Fruit fly (Drosophila melanogaster) whole organism, embryonic: ENCODE data around the gene I-2.
A peak's percentile ranks its signal among the peaks of the same experiment; 100 is the strongest.

Experiments
- Bteb2 ChIP-seq: fragments of 200-800 bp; sonication (Bioruptor generic); optimal IDR thresholded peaks from 2 replicates; lab custom pipeline; 2016; ENCODE audit warnings: missing biosample characterization, missing genetic modification characterization
- CG11247 ChIP-seq: fragments of 200-800 bp; sonication (Bioruptor generic); IDR thresholded peaks from 2 replicates; pipeline ENCODE4 v1.3.6; 2022; ENCODE audit warnings: missing biosample characterization, missing genetic modification characterization
- CG11456 ChIP-seq: fragments of 200-800 bp; sonication (Bioruptor generic); IDR thresholded peaks from 3 replicates; pipeline ENCODE4 v1.3.6; 2022; ENCODE audit warnings: missing biosample characterization, missing genetic modification characterization
- CG11504 ChIP-seq: fragments of 200-800 bp; sonication (Bioruptor generic); optimal IDR thresholded peaks from 3 replicates; lab custom pipeline; 2019; ENCODE audit warnings: missing biosample characterization, mild to moderate bottlenecking, missing genetic modification characterization, moderate library complexity
- CG1233 ChIP-seq: fragments of 200-800 bp; sonication (Bioruptor generic); optimal IDR thresholded peaks from 4 replicates; lab custom pipeline; 2018; ENCODE audit warnings: missing biosample characterization, mild to moderate bottlenecking, missing genetic modification characterization
- CG14050 ChIP-seq: fragments of 200-800 bp; sonication (Bioruptor generic); IDR thresholded peaks from 3 replicates; pipeline ENCODE4 v1.3.6; 2022; ENCODE audit warnings: missing biosample characterization, missing genetic modification characterization
- CG14710 ChIP-seq: fragments of 200-800 bp; sonication (Bioruptor generic); optimal IDR thresholded peaks from 3 replicates; lab custom pipeline; 2019; ENCODE audit warnings: missing biosample characterization, mild to moderate bottlenecking, missing genetic modification characterization, moderate library complexity
- CG15073 ChIP-seq: fragments of 200-800 bp; sonication (Bioruptor generic); optimal IDR thresholded peaks from 2 replicates; lab custom pipeline; 2016; ENCODE audit warnings: missing biosample characterization, missing genetic modification characterization
- CG1602 ChIP-seq: fragments of 200-800 bp; sonication (Bioruptor generic); optimal IDR thresholded peaks from 3 replicates; lab custom pipeline; 2016; ENCODE audit warnings: missing biosample characterization, missing genetic modification characterization
- CG16815 ChIP-seq: fragments of 200-800 bp; sonication (Bioruptor generic); optimal IDR thresholded peaks from 3 replicates; lab custom pipeline; 2017; ENCODE audit warnings: missing biosample characterization, mild to moderate bottlenecking, missing genetic modification characterization
- CG17802 ChIP-seq: fragments of 200-800 bp; sonication (Bioruptor generic); optimal IDR thresholded peaks from 2 replicates; lab custom pipeline; 2018; ENCODE audit warnings: missing biosample characterization, mild to moderate bottlenecking, missing genetic modification characterization, moderate library complexity
- CG18764 ChIP-seq: fragments of 200-800 bp; sonication (Bioruptor generic); optimal IDR thresholded peaks from 3 replicates; lab custom pipeline; 2016; ENCODE audit warnings: missing biosample characterization, missing genetic modification characterization
- CG2202 ChIP-seq: fragments of 200-800 bp; sonication (Bioruptor generic); optimal IDR thresholded peaks from 2 replicates; lab custom pipeline; 2018; ENCODE audit warnings: missing biosample characterization, mild to moderate bottlenecking, missing genetic modification characterization
- CG30020 ChIP-seq: fragments of 200-800 bp; optimal IDR thresholded peaks from 2 replicates; lab custom pipeline; 2019; ENCODE audit warnings: missing biosample characterization, mild to moderate bottlenecking, missing genetic modification characterization, moderate library complexity
- CG34422 ChIP-seq: fragments of 200-800 bp; sonication (Bioruptor generic); IDR thresholded peaks from 3 replicates; pipeline ENCODE4 v1.3.6; 2022; ENCODE audit warnings: missing biosample characterization, missing genetic modification characterization
- CG3995 ChIP-seq: fragments of 200-800 bp; sonication (Bioruptor generic); optimal IDR thresholded peaks from 3 replicates; lab custom pipeline; 2016; ENCODE audit warnings: missing biosample characterization, missing genetic modification characterization
- CG4820 ChIP-seq: fragments of 200-800 bp; sonication (Bioruptor generic); optimal IDR thresholded peaks from 3 replicates; lab custom pipeline; 2016; ENCODE audit warnings: missing biosample characterization, missing genetic modification characterization
- CG6175 ChIP-seq: fragments of 200-800 bp; sonication (Bioruptor generic); IDR thresholded peaks from 3 replicates; pipeline ENCODE4 v1.3.6; 2022; ENCODE audit warnings: missing biosample characterization, missing genetic modification characterization
- CG7745 ChIP-seq: fragments of 200-800 bp; sonication (Bioruptor generic); optimal IDR thresholded peaks from 2 replicates; lab custom pipeline; 2018; ENCODE audit warnings: missing biosample characterization, mild to moderate bottlenecking, missing genetic modification characterization, moderate library complexity
- CG8281 ChIP-seq: fragments of 200-800 bp; sonication (Bioruptor generic); optimal IDR thresholded peaks from 2 replicates; lab custom pipeline; 2018; ENCODE audit warnings: missing biosample characterization, mild to moderate bottlenecking, missing genetic modification characterization, moderate library complexity
- CG8290 ChIP-seq, 3 experiments: fragments of 200-800 bp; sonication (Bioruptor generic); optimal IDR thresholded peaks; 2 replicates each; lab custom pipeline; 2016 to 2019; ENCODE audit warnings: missing biosample characterization in 3 of 3, missing genetic modification characterization in 3 of 3, mild to moderate bottlenecking in 2 of 3, moderate library complexity in 1 of 3
- CG8359 ChIP-seq: fragments of 200-800 bp; sonication (Bioruptor generic); optimal IDR thresholded peaks from 2 replicates; lab custom pipeline; 2017; ENCODE audit warnings: missing biosample characterization, mild to moderate bottlenecking, missing genetic modification characterization, borderline replicate concordance
- CG9215 ChIP-seq: fragments of 200-800 bp; sonication (Bioruptor generic); IDR thresholded peaks from 2 replicates; pipeline ENCODE4 v1.3.6; 2022; ENCODE audit warnings: missing biosample characterization, missing genetic modification characterization
- CkIIα-i1 ChIP-seq: fragments of 200-800 bp; sonication (Bioruptor generic); IDR thresholded peaks from 2 replicates; pipeline ENCODE4 v1.3.6; 2022; ENCODE audit warnings: missing biosample characterization, missing genetic modification characterization
- Elba2 ChIP-seq: fragments of 200-800 bp; sonication (Bioruptor generic); optimal IDR thresholded peaks from 3 replicates; lab custom pipeline; 2016; ENCODE audit warnings: missing biosample characterization, missing genetic modification characterization
- Ets65A ChIP-seq: fragments of 200-800 bp; sonication (Bioruptor generic); peaks from one replicate; lab custom pipeline; 2016; ENCODE audit warnings: missing biosample characterization, missing genetic modification characterization
- Ets97D ChIP-seq: fragments of 200-800 bp; sonication (Bioruptor generic); optimal IDR thresholded peaks from 3 replicates; lab custom pipeline; 2016; ENCODE audit warnings: missing biosample characterization, missing genetic modification characterization
- HLH3B ChIP-seq: fragments of 200-800 bp; sonication (Bioruptor generic); IDR thresholded peaks from 2 replicates; pipeline ENCODE4 v1.3.6; 2022; ENCODE audit warnings: missing biosample characterization, missing genetic modification characterization
- Lhr ChIP-seq: fragments of 200-800 bp; sonication (Bioruptor generic); optimal IDR thresholded peaks from 3 replicates; lab custom pipeline; 2017; ENCODE audit warnings: mild to moderate bottlenecking, missing biosample characterization, missing genetic modification reagents, missing genetic modification characterization
- Mes4 ChIP-seq: fragments of 200-800 bp; sonication (Bioruptor generic); optimal IDR thresholded peaks from 2 replicates; lab custom pipeline; 2016; ENCODE audit warnings: missing biosample characterization, missing genetic modification characterization
- NC2β ChIP-seq: fragments of 200-800 bp; sonication (Bioruptor generic); optimal IDR thresholded peaks from 2 replicates; lab custom pipeline; 2016; ENCODE audit warnings: missing biosample characterization, missing genetic modification characterization
- Nf-YC ChIP-seq: fragments of 200-800 bp; optimal IDR thresholded peaks from 3 replicates; lab custom pipeline; 2019; ENCODE audit warnings: missing biosample characterization, mild to moderate bottlenecking, missing genetic modification characterization, moderate library complexity
- PHDP ChIP-seq: fragments of 200-800 bp; sonication (Bioruptor generic); optimal IDR thresholded peaks from 3 replicates; lab custom pipeline; 2018; ENCODE audit warnings: missing biosample characterization, mild to moderate bottlenecking, missing genetic modification characterization, moderate library complexity
- Taf1 ChIP-seq: fragments of 200-800 bp; sonication (Bioruptor generic); IDR thresholded peaks from 2 replicates; pipeline ENCODE4 v1.3.6; 2022; ENCODE audit warnings: missing biosample characterization, missing genetic modification characterization
- Usf ChIP-seq: fragments of 200-800 bp; sonication (Bioruptor generic); optimal IDR thresholded peaks from 2 replicates; lab custom pipeline; 2017; ENCODE audit warnings: missing genotype, missing biosample characterization, missing genetic modification characterization
- Vsx1 ChIP-seq: fragments of 200-800 bp; sonication (Bioruptor generic); optimal IDR thresholded peaks from 2 replicates; lab custom pipeline; 2017; ENCODE audit warnings: missing biosample characterization, mild to moderate bottlenecking, missing genetic modification characterization, missing genetic modification reagents
- Xbp1 ChIP-seq: fragments of 200-800 bp; sonication (Bioruptor generic); optimal IDR thresholded peaks from 3 replicates; lab custom pipeline; 2016; ENCODE audit warnings: missing biosample characterization, mild to moderate bottlenecking, missing genetic modification characterization
- abd-A ChIP-seq: fragments of 200-800 bp; sonication (Bioruptor generic); optimal IDR thresholded peaks from 3 replicates; lab custom pipeline; 2019; ENCODE audit warnings: missing biosample characterization, mild to moderate bottlenecking, missing genetic modification characterization, moderate library complexity
- bab2 ChIP-seq: fragments of 200-800 bp; sonication (Bioruptor generic); optimal IDR thresholded peaks from 2 replicates; lab custom pipeline; 2016; ENCODE audit warnings: missing biosample characterization, missing genetic modification characterization
- dmrt99B ChIP-seq: fragments of 200-800 bp; sonication (Bioruptor generic); optimal IDR thresholded peaks from 2 replicates; lab custom pipeline; 2018; ENCODE audit warnings: missing biosample characterization, mild to moderate bottlenecking, missing genetic modification characterization, moderate library complexity
- dpn ChIP-seq, 2 experiments: fragments of 200-800 bp; sonication (Bioruptor generic); optimal IDR thresholded peaks; 3 replicates each; lab custom pipeline; 2016; ENCODE audit warnings: missing biosample characterization in 2 of 2, missing genetic modification characterization in 2 of 2
- gem ChIP-seq: fragments of 200-800 bp; sonication (Bioruptor generic); optimal IDR thresholded peaks from 2 replicates; lab custom pipeline; 2019; ENCODE audit warnings: missing biosample characterization, mild to moderate bottlenecking, missing genetic modification characterization, moderate library complexity
- jigr1 ChIP-seq: fragments of 200-800 bp; sonication (Bioruptor generic); IDR thresholded peaks from 3 replicates; pipeline ENCODE4 v1.3.6; 2022; ENCODE audit warnings: missing biosample characterization, missing genetic modification characterization
- pan ChIP-seq, 4 experiments: fragments of >200 bp in 3 of 4; fragments of 200-800 bp in 1 of 4; sonication (Bioruptor generic) in 1 of 4; optimal IDR thresholded peaks in 3 of 4; IDR thresholded peaks in 1 of 4; 2 replicates each; pipeline versions ENCODE4 v1.3.6 to Lab custom; 2017 to 2022; ENCODE audit warnings: missing biosample characterization in 2 of 4, missing genetic modification characterization in 2 of 4, mixed read lengths in 1 of 4
- sisA ChIP-seq: fragments of 200-800 bp; sonication (Bioruptor generic); IDR thresholded peaks from 2 replicates; pipeline ENCODE4 v1.3.6; 2022; ENCODE audit warnings: missing biosample characterization, missing genetic modification characterization
- slou ChIP-seq: fragments of 200-800 bp; sonication (Bioruptor generic); optimal IDR thresholded peaks from 3 replicates; lab custom pipeline; 2016; ENCODE audit warnings: missing biosample characterization, missing genetic modification characterization
- tap ChIP-seq: fragments of 200-800 bp; optimal IDR thresholded peaks from 3 replicates; lab custom pipeline; 2019; ENCODE audit warnings: missing biosample characterization, mild to moderate bottlenecking, missing genetic modification characterization, moderate library complexity
- twi ChIP-seq: fragments of 200-800 bp; optimal IDR thresholded peaks from 2 replicates; lab custom pipeline; 2019; ENCODE audit warnings: missing biosample characterization, mild to moderate bottlenecking, missing genetic modification characterization, moderate library complexity

Gene I-2

dm6 chr3L:9856430-9857218 is 20.0 kb upstream of the I-2 start (continued):
- TF ChIP-seq Bteb2 (GFP tag; lab: Kevin White, UChicago): peak; percentile 19
- TF ChIP-seq tap (tag; lab: Kevin White, UChicago): peak; percentile 90
- peak; percentile 94 for TF ChIP-seq gem (tag; lab: Kevin White, UChicago)
- TF ChIP-seq Taf1 (GFP tag; lab: Robert Waterston, UW): peak; percentile 53; the same call in 1 of the 2 replicates
- no peak for TF ChIP-seq CG15073 (GFP tag; lab: Kevin White, UChicago)
- TF ChIP-seq dmrt99B (tag; lab: Kevin White, UChicago): peak; percentile 90
- TF ChIP-seq CG1602 (GFP tag; lab: Kevin White, UChicago): peak; percentile 76
- TF ChIP-seq Vsx1 (GFP tag; lab: Kevin White, UChicago): peak; percentile 62
- peak; percentile 90 for TF ChIP-seq CG14710 (tag; lab: Kevin White, UChicago)
- peak; percentile 87 for TF ChIP-seq CG2202 (tag; lab: Kevin White, UChicago)
- TF ChIP-seq pan (optimal IDR thresholded peaks at IDR 0.05; lab: Kevin White, UChicago): no peak
- TF ChIP-seq pan (GFP tag; optimal IDR thresholded peaks at IDR 0.05 in 1 of 2, IDR thresholded peaks at IDR 0.05 in 1 of 2): peak in 1 of 2 experiments; percentile 87
- no peak for TF ChIP-seq twi (tag; lab: Kevin White, UChicago)
- no peak for TF ChIP-seq CG3995 (GFP tag; lab: Kevin White, UChicago)
- TF ChIP-seq dpn (GFP tag; optimal IDR thresholded peaks at IDR 0.05; lab: Kevin White, UChicago): peak in 1 of 2 experiments; percentile 61
- TF ChIP-seq CkIIα-i1: no peak
- peak; percentile 57 for TF ChIP-seq Usf (GFP tag; lab: Kevin White, UChicago)
- no peak for TF ChIP-seq Ets97D (GFP tag; lab: Kevin White, UChicago)
- TF ChIP-seq Lhr (GFP tag; lab: Kevin White, UChicago): peak; percentile 48
- TF ChIP-seq CG11504 (tag; lab: Kevin White, UChicago): peak; percentile 86
- peak; percentile 79 for TF ChIP-seq CG4820 (GFP tag; lab: Kevin White, UChicago)
- peak; percentile 87 for TF ChIP-seq PHDP (tag; lab: Kevin White, UChicago)
- TF ChIP-seq bab2 (GFP tag; lab: Kevin White, UChicago): no peak
- TF ChIP-seq CG1233 (GFP tag; lab: Kevin White, UChicago): peak; percentile 82
- TF ChIP-seq CG14050 (GFP tag; lab: Robert Waterston, UW): peak; percentile 39; the same call in 1 of the 3 replicates
- TF ChIP-seq CG8290 (GFP tag; optimal IDR thresholded peaks at IDR 0.05; lab: Kevin White, UChicago): peak; percentile 46
- no peak for TF ChIP-seq CG8290 (tag; optimal IDR thresholded peaks at IDR 0.05; lab: Kevin White, UChicago)
- TF ChIP-seq Mes4: no peak
- TF ChIP-seq Ets65A (GFP tag; lab: Kevin White, UChicago): no peak
- peak; percentile 59 for TF ChIP-seq CG9215 (GFP tag; lab: Robert Waterston, UW)
- TF ChIP-seq jigr1 (GFP tag; lab: Robert Waterston, UW): 0 out of 3 replicates have a peak, but pooled peaks have one; percentile 37
- 0 out of 3 replicates have a peak, but pooled peaks have one; percentile 49 for TF ChIP-seq CG11456
- peak; percentile 90 for TF ChIP-seq abd-A
- peak; percentile 30 for TF ChIP-seq CG7745 (tag; lab: Kevin White, UChicago)
- TF ChIP-seq CG8281: peak; percentile 51
- TF ChIP-seq CG30020 (tag; lab: Kevin White, UChicago): peak; percentile 9
- TF ChIP-seq CG8359: peak; percentile 79
- TF ChIP-seq Nf-YC: peak; percentile 32
- no peak for TF ChIP-seq CG17802 (tag; lab: Kevin White, UChicago)
- TF ChIP-seq HLH3B: peak; percentile 85
- TF ChIP-seq sisA (GFP tag; lab: Robert Waterston, UW): peak; percentile 85
- peak; percentile 24 for TF ChIP-seq slou (GFP tag; lab: Kevin White, UChicago)
- 0 out of 3 replicates have a peak, but pooled peaks have one; percentile 6 for TF ChIP-seq CG6175 (GFP tag; lab: Robert Waterston, UW)
- no peak for TF ChIP-seq NC2β (GFP tag; lab: Kevin White, UChicago)
- peak; percentile 78 for TF ChIP-seq Xbp1 (GFP tag; lab: Kevin White, UChicago)
- TF ChIP-seq CG16815 (GFP tag; lab: Kevin White, UChicago): peak; percentile 67
- TF ChIP-seq CG11247 (GFP tag; lab: Robert Waterston, UW): peak; percentile 68; the same call in 1 of the 2 replicates
- peak; percentile 82 for TF ChIP-seq CG34422 (GFP tag; lab: Robert Waterston, UW)
- no peak for TF ChIP-seq Elba2
- TF ChIP-seq CG18764 (GFP tag; lab: Kevin White, UChicago): peak; percentile 47
